Worm (Caenorhabditis elegans) whole organism, L2 larva: ENCODE data around the gene ric-4.

Experiments used
- C34F6.9 ChIP-seq: fragments of 150-350 bp; optimal IDR thresholded peaks from 2 replicates; lab custom pipeline; 2014; ENCODE audit warnings: missing biosample characterization, missing genetic modification characterization
- F13H6.1 ChIP-seq: sonication (generic microtip); optimal IDR thresholded peaks from 2 replicates; lab custom pipeline; 2016; ENCODE audit warnings: missing genetic modification characterization, missing compliant biosample characterization
- ZK546.5 ChIP-seq: sonication (generic microtip); optimal IDR thresholded peaks from 2 replicates; lab custom pipeline; 2017; ENCODE audit warnings: missing biosample characterization, missing genetic modification characterization
- alr-1 ChIP-seq: fragments of 150-350 bp; optimal IDR thresholded peaks from 2 replicates; lab custom pipeline; 2014; ENCODE audit warnings: missing biosample characterization, missing genetic modification characterization
- aly-2 ChIP-seq: fragments of 150-350 bp; optimal IDR thresholded peaks from 2 replicates; lab custom pipeline; 2014; ENCODE audit warnings: missing biosample characterization, missing genetic modification characterization
- ama-1 ChIP-seq: fragments of 150-350 bp; optimal IDR thresholded peaks from 2 replicates; lab custom pipeline; 2018; ENCODE audit warnings: inconsistent platforms
- blmp-1 ChIP-seq: sonication (generic microtip); optimal IDR thresholded peaks from 2 replicates; lab custom pipeline; 2017; ENCODE audit warnings: missing genetic modification characterization, mild to moderate bottlenecking, missing compliant biosample characterization, antibody characterized with exemption, moderate library complexity; ENCODE audit not compliant: insufficient read depth
- ceh-82 ChIP-seq: fragments of 150-350 bp; optimal IDR thresholded peaks from 2 replicates; lab custom pipeline; 2014; ENCODE audit warnings: missing biosample characterization, missing genetic modification characterization
- crh-2 ChIP-seq: sonication (generic microtip); optimal IDR thresholded peaks from 2 replicates; lab custom pipeline; 2017; ENCODE audit warnings: missing biosample characterization, missing genetic modification characterization
- dmd-4 ChIP-seq: sonication (generic microtip); optimal IDR thresholded peaks from 2 replicates; lab custom pipeline; 2017; ENCODE audit warnings: missing biosample characterization, missing genetic modification characterization
- egl-27 ChIP-seq: sonication (generic microtip); optimal IDR thresholded peaks from 3 replicates; lab custom pipeline; 2017; ENCODE audit warnings: missing biosample characterization, missing genetic modification reagents, missing genetic modification characterization
- elt-1 ChIP-seq: fragments of 150-350 bp; optimal IDR thresholded peaks from 2 replicates; lab custom pipeline; 2014; ENCODE audit warnings: missing biosample characterization, missing genetic modification characterization
- elt-3 ChIP-seq: sonication (generic microtip); optimal IDR thresholded peaks from 2 replicates; lab custom pipeline; 2017; ENCODE audit warnings: missing biosample characterization, missing genetic modification characterization
- fos-1 ChIP-seq: fragments of 150-350 bp; optimal IDR thresholded peaks from 2 replicates; lab custom pipeline; 2014; ENCODE audit warnings: missing biosample characterization, missing genetic modification characterization
- lin-11 ChIP-seq: fragments of 150-350 bp; sonication (generic microtip); optimal IDR thresholded peaks from 2 replicates; lab custom pipeline; 2014; ENCODE audit warnings: missing biosample characterization, missing genetic modification characterization, inconsistent platforms, mixed read lengths
- lin-13 ChIP-seq: fragments of 150-350 bp; optimal IDR thresholded peaks from 2 replicates; lab custom pipeline; 2014; ENCODE audit warnings: missing biosample characterization, missing genetic modification reagents, missing genetic modification characterization
- lin-39 ChIP-seq: fragments of 150-350 bp; optimal IDR thresholded peaks from 2 replicates; lab custom pipeline; 2014; ENCODE audit warnings: missing biosample characterization, missing genetic modification reagents, missing genetic modification characterization
- mbf-1 ChIP-seq: sonication (generic microtip); optimal IDR thresholded peaks from 2 replicates; lab custom pipeline; 2017; ENCODE audit warnings: missing biosample characterization, missing genetic modification characterization
- nhr-10 ChIP-seq: sonication (generic microtip); optimal IDR thresholded peaks from 2 replicates; lab custom pipeline; 2017; ENCODE audit warnings: missing biosample characterization, missing genetic modification characterization
- nhr-11 ChIP-seq: fragments of 150-350 bp; optimal IDR thresholded peaks from 2 replicates; lab custom pipeline; 2014; ENCODE audit warnings: missing biosample characterization, missing genetic modification characterization
- nhr-129 ChIP-seq: fragments of 150-350 bp; optimal IDR thresholded peaks from 2 replicates; lab custom pipeline; 2014; ENCODE audit warnings: missing biosample characterization, missing genetic modification characterization
- nhr-21 ChIP-seq: fragments of 150-350 bp; optimal IDR thresholded peaks from 2 replicates; lab custom pipeline; 2014; ENCODE audit warnings: missing biosample characterization, missing genetic modification characterization
- nhr-23 ChIP-seq: fragments of 150-350 bp; optimal IDR thresholded peaks from 2 replicates; lab custom pipeline; 2014; ENCODE audit warnings: missing biosample characterization, missing genetic modification reagents, missing genetic modification characterization
- nhr-237 ChIP-seq: fragments of 150-350 bp; optimal IDR thresholded peaks from 2 replicates; lab custom pipeline; 2014; ENCODE audit warnings: missing biosample characterization, missing genetic modification characterization
- nhr-25 ChIP-seq: fragments of 150-350 bp; sonication (generic microtip); optimal IDR thresholded peaks from 3 replicates; lab custom pipeline; 2014; ENCODE audit warnings: missing biosample characterization, missing genetic modification characterization
- nhr-6 ChIP-seq: fragments of 150-350 bp; optimal IDR thresholded peaks from 2 replicates; lab custom pipeline; 2014; ENCODE audit warnings: missing biosample characterization, missing genetic modification characterization
- nhr-77 ChIP-seq: fragments of 150-350 bp; optimal IDR thresholded peaks from 2 replicates; lab custom pipeline; 2014; ENCODE audit warnings: missing biosample characterization, missing genetic modification characterization
- peb-1 ChIP-seq: fragments of 150-350 bp; optimal IDR thresholded peaks from 2 replicates; lab custom pipeline; 2014; ENCODE audit warnings: missing biosample characterization, missing genetic modification characterization
- sem-4 ChIP-seq: fragments of 150-350 bp; optimal IDR thresholded peaks from 2 replicates; lab custom pipeline; 2014; ENCODE audit warnings: missing biosample characterization, missing genetic modification reagents, missing genetic modification characterization
- skn-1 ChIP-seq: sonication (generic microtip); optimal IDR thresholded peaks from 2 replicates; lab custom pipeline; 2017; ENCODE audit warnings: missing biosample characterization, missing genetic modification characterization
- sma-3 ChIP-seq: sonication (generic microtip); optimal IDR thresholded peaks from 2 replicates; lab custom pipeline; 2016; ENCODE audit warnings: missing genetic modification reagents, missing genetic modification characterization, missing compliant biosample characterization
- sma-9 ChIP-seq, 2 experiments: fragments of 150-350 bp in 1 of 2; sonication (generic microtip) in 1 of 2; optimal IDR thresholded peaks; 2 replicates each; lab custom pipeline; 2014 to 2016; ENCODE audit warnings: missing genetic modification characterization in 2 of 2, mild to moderate bottlenecking in 1 of 2, missing biosample characterization in 1 of 2, missing compliant biosample characterization in 1 of 2, missing genetic modification reagents in 1 of 2, moderate library complexity in 1 of 2
- snpc-4 ChIP-seq: fragments of 150-350 bp; optimal IDR thresholded peaks from 2 replicates; lab custom pipeline; 2014; ENCODE audit warnings: missing biosample characterization, missing genetic modification characterization
- unc-39 ChIP-seq: fragments of 150-350 bp; optimal IDR thresholded peaks from 2 replicates; lab custom pipeline; 2014; ENCODE audit warnings: missing biosample characterization, missing genetic modification characterization
- unc-62 ChIP-seq: fragments of 150-350 bp; optimal IDR thresholded peaks from 2 replicates; lab custom pipeline; 2014; ENCODE audit warnings: missing biosample characterization, missing genetic modification reagents, missing genetic modification characterization
- zag-1 ChIP-seq: fragments of 150-350 bp; optimal IDR thresholded peaks from 2 replicates; lab custom pipeline; 2014; ENCODE audit warnings: missing biosample characterization, missing genetic modification characterization
- ztf-11 ChIP-seq: sonication (generic microtip); optimal IDR thresholded peaks from 2 replicates; lab custom pipeline; 2017; ENCODE audit warnings: missing biosample characterization, missing genetic modification characterization
- ztf-4 ChIP-seq: fragments of 150-350 bp; optimal IDR thresholded peaks from 2 replicates; lab custom pipeline; 2014; ENCODE audit warnings: missing biosample characterization, missing genetic modification characterization

Gene ric-4

DNA sequence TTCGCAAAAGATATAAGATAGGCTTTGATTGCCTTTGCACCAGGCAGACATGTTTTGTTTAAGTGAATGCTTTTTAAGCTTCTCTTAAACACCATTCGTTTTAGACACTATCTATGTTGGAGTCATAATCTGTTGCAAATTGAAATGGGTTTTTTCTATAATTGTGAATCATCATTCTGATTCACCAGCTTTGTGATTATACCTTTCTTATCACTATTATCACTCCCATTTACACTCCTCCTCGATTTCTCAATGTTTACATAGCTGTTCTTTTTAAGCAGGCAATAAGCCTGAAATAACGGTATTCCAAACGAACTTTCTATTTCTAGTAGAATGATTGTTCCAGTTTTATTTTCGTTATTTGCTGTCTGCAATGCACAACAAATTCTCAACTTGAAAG lies 27.0 kb upstream of the ric-4 start, which contains the start of gene B0024.4:
TSS of gene B0024.4 (plus strand) at position 301 of the 400 bp plus-strand sequence.
- TF ChIP-seq lin-13 (GFP tag; lab: Kevin White, UChicago) (no peak), elt-1 (tag; lab: Kevin White, UChicago) (no peak), ZK546.5 (no peak), snpc-4 (tag; lab: Kevin White, UChicago) (no peak), fos-1 (no peak), sem-4 (tag; lab: Kevin White, UChicago) (no peak), nhr-25 (tag; lab: Kevin White, UChicago) (no peak), nhr-129 (tag; lab: Kevin White, UChicago) (no peak), F13H6.1 (tag; lab: Kevin White, UChicago) (no peak), nhr-23 (no peak), skn-1 (tag; lab: Kevin White, UChicago) (no peak)

DNA sequence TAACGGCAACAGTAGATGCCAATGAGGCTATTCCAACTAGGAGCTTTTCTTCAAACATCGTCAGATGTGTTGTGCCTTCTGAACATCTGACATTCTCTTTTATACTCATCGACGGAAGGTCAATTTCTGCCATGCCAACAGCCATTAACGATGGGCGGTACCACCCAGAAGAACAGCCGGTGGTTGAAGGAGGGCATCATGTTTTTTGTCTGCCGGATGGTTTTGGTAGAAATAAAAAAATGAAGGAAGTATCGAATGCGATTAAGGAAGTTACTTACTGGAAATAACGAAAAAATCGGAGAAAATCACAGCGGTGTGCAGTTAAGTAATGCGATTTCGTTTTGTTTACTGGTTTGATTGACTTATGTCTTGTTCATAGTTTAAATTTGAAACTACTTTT lies 24.4 kb upstream of the ric-4 start, which contains the start of gene col-150:
TSS of gene col-150 (minus strand) at position 101 of the 400 bp plus-strand sequence.
- no peak for TF ChIP-seq mbf-1 (tag; lab: Kevin White, UChicago)
- no peak for TF ChIP-seq nhr-25 (tag; lab: Kevin White, UChicago)
- no peak for TF ChIP-seq F13H6.1 (tag; lab: Kevin White, UChicago)
- TF ChIP-seq ztf-4 (tag; lab: Kevin White, UChicago): no peak
- TF ChIP-seq unc-39: no peak
- TF ChIP-seq sem-4 (tag; lab: Kevin White, UChicago): no peak

DNA sequence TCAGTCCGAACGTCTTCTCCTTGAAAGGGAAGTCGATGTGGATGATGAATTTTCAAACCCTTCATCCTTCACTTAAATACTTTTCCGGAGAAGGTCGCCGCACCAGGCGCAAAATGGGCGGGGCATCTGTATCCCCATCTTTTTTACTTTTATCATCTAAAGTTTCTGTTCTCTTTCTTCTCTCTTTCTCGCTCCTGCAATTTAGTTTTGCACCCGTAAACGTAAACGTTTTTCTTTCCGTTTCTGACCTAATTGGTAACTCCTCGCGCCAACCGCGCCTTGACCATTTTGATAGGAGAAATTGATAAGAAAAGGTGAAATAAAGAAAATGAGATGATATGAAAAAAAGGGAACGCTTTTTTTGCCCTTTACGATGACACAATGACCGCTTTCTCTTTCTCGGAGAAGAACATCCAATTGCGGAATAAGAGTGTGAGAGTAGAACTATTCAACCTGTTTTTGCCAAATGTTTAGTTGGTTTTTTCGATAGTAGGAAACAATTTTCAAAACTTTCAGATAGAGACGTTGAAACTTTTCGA lies 22.8 kb upstream of the ric-4 start, which contains the start of gene col-149:
TSS of gene col-149 (minus strand) at position 51 of the 539 bp plus-strand sequence.
- TF ChIP-seq unc-62 (GFP tag; lab: Kevin White, UChicago): no peak
- TF ChIP-seq egl-27 (tag; lab: Kevin White, UChicago): peak; percentile 10
- TF ChIP-seq nhr-21: peak; percentile 35
- TF ChIP-seq sma-3: peak; percentile 41
- peak; percentile 91 for TF ChIP-seq blmp-1 (tag; lab: Kevin White, UChicago)
- TF ChIP-seq ztf-4 (tag; lab: Kevin White, UChicago): no peak
- TF ChIP-seq elt-3 (tag; lab: Kevin White, UChicago): no peak
- TF ChIP-seq fos-1: peak; percentile 78
- peak; percentile 46 for TF ChIP-seq sma-9 (GFP tag; optimal IDR thresholded peaks at IDR 0.05; lab: Kevin White, UChicago)
- TF ChIP-seq sma-9 (tag; optimal IDR thresholded peaks at IDR 0.05; lab: Kevin White, UChicago): no peak
- TF ChIP-seq lin-11 (tag; lab: Kevin White, UChicago): no peak

DNA sequence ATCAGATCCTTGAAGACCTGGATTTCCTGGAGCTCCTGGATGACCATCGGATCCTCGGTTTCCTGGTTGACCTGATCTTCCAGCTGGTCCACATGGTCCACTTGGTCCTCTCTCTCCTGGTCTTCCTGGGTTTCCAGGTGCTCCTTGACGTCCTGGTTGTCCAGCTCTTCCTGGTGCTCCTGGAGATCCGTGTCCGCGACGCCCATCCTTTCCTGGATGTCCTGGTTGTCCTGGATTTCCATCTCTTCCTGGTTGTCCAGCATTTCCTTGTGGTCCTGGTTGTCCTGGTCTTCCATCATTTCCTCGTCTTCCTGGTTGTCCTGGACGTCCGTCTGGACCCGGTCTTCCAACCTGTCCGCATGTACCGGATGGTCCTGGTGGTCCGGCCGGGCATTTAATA lies 21.7 kb upstream of the ric-4 start:
- TF ChIP-seq sem-4 (tag; lab: Kevin White, UChicago) (no peak), elt-3 (tag; lab: Kevin White, UChicago) (no peak), unc-62 (GFP tag; lab: Kevin White, UChicago) (no peak), nhr-77 (tag; lab: Kevin White, UChicago) (no peak), ztf-11 (tag; lab: Kevin White, UChicago) (no peak), nhr-21 (no peak), nhr-11 (no peak), egl-27 (tag; lab: Kevin White, UChicago) (no peak), ama-1 (lab: Kevin White, UChicago) (no peak), aly-2 (no peak), nhr-25 (tag; lab: Kevin White, UChicago) (no peak), peb-1 (tag; lab: Kevin White, UChicago) (no peak), blmp-1 (tag; lab: Kevin White, UChicago) (no peak), mbf-1 (tag; lab: Kevin White, UChicago) (no peak), crh-2 (tag; lab: Kevin White, UChicago) (no peak), ztf-4 (tag; lab: Kevin White, UChicago) (no peak), nhr-237 (tag; lab: Kevin White, UChicago) (no peak), unc-39 (no peak)

DNA sequence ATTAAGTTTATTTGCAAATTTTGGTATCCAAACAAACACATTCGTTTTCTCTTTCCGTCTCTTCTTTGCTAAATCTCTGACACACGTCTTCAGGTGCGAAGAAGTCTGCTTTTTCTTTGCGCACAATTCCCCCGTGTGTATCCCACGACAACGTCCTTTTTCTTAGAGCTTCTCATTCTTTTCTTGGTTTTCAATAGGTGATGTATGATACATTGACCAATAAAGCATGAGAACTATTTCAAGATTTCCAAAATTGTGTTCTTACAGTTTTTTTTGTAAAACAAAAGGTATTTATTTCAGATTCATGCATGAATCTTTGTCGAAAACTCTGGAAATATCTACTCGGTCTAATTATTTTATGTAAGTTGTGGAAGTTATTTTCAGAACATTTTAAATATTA lies 19.6 kb upstream of the ric-4 start, which contains the start of gene B0024.15:
TSS of gene B0024.15 (plus strand) at position 301 of the 400 bp plus-strand sequence.
- TF ChIP-seq ztf-4 (tag; lab: Kevin White, UChicago) (no peak), ceh-82 (tag; lab: Kevin White, UChicago) (no peak), nhr-21 (no peak), F13H6.1 (tag; lab: Kevin White, UChicago) (no peak), zag-1 (no peak), elt-1 (tag; lab: Kevin White, UChicago) (no peak), sma-3 (no peak), dmd-4 (tag; lab: Kevin White, UChicago) (no peak), crh-2 (tag; lab: Kevin White, UChicago) (no peak), nhr-10 (tag; lab: Kevin White, UChicago) (no peak), lin-39 (tag; lab: Kevin White, UChicago) (no peak), nhr-6 (tag; lab: Kevin White, UChicago) (no peak), skn-1 (tag; lab: Kevin White, UChicago) (no peak), nhr-25 (tag; lab: Kevin White, UChicago) (no peak), C34F6.9 (tag; lab: Kevin White, UChicago) (no peak), alr-1 (tag; lab: Kevin White, UChicago) (no peak), snpc-4 (tag; lab: Kevin White, UChicago) (no peak), nhr-11 (no peak)
